Worm (Caenorhabditis elegans): Measurements from ENCODE around the gene F53C11.1.

DNA sequence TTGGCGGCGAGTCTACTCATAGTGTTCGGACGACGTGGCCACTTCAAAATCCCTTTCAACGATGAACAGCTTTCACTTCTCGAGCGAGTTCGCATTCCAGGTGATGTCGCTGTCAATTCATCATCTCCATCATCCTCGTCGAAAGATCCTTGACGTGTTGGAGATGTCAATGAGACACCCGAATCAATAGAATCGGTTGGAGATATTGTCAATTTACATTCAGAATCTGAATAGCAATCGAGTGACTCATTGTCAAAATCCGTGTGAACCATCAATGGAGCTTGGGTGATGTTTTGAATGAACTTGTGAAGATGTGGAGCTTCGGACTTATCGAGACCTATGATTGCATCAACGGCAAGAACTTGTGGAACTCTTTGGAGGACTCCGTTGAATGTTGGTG is 10.2 kb downstream of the F53C11.1 start:
- no peak for TF ChIP-seq nhr-11 (tag; optimal IDR thresholded peaks at IDR 0.05)
- no peak for TF ChIP-seq T23F11.4 (GFP tag; optimal IDR thresholded peaks at IDR 0.05)
- no peak for TF ChIP-seq sdc-2 (tag; optimal IDR thresholded peaks at IDR 0.05)
- TF ChIP-seq K02D7.2 (tag; optimal IDR thresholded peaks at IDR 0.05) = no peak
- TF ChIP-seq syd-9 (tag; optimal IDR thresholded peaks at IDR 0.05) = no peak

All from whole organism, late embryonic.